Worm (Caenorhabditis elegans) whole organism, L4/young adult: ENCODE results near the gene gad-2.

ENCODE experiments used
- dao-5 ChIP-seq: sonication (generic microtip); optimal IDR thresholded peaks from 2 replicates; lab custom pipeline; 2016; ENCODE audit warnings: missing genotype, missing genetic modification characterization, moderate library complexity, missing compliant biosample characterization
- him-1 ChIP-seq: sonication (generic microtip); optimal IDR thresholded peaks from 2 replicates; lab custom pipeline; 2016; ENCODE audit warnings: missing genotype, missing genetic modification reagents, missing genetic modification characterization, missing compliant biosample characterization

DNA sequence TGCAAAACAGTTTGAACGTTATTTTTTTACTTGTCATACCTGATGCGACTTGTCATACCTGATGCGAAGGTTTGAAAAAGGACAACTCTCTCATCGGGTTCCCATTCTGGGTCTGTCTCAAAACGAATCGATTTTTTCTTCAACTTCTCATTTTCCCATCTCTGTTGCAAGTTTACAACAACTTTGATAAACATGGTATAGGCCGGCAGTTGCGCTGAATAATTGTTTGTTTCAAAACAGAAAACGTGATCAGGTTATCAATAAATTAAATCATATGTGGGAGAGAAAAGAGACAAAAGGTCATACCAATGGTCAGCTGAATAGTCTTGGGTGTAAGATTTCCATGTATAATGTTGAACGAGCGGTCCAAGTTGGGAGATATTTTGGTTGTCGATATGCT, 43.6 kb downstream of the gad-2 start:
- TF ChIP-seq him-1 (tag; lab: Kevin White, UChicago) (no peak), dao-5 (no peak)
